Worm (Caenorhabditis elegans): ENCODE results near the gene srsx-9.

DNA sequence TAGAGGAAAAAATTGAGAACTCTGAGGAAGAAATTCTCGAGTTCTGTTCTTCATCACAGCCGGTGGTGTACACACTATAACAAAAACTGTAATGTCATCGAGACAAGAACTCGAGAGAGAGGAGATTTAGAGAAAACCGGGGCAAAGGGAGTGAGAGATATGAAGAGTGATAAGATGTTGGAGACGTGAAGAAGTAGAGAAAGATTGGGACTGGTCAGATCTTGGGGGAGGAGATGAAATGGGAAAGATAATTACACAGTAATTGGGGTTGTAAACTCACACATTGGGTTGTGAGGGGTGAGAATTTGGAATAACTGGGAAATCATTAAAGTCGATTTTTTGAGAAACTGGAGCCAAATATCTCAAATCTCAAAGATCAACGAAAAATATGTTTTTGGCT lies 7.1 kb downstream of the srsx-9 start:
- TF ChIP-seq dao-5 (tag; optimal IDR thresholded peaks at IDR 0.05) (no peak), him-1 (tag; optimal IDR thresholded peaks at IDR 0.05) (no peak), W03F9.2 (tag; optimal IDR thresholded peaks at IDR 0.05) (no peak)

Data from whole organism, L4/young adult.